Fruit fly (Drosophila melanogaster) Kc167 (cell line): ENCODE results near the gene TAF1B.

ENCODE experiments used
- Myc ChIP-seq: fragments of >200 bp; optimal IDR thresholded peaks from 2 replicates; lab custom pipeline; 2017; ENCODE audit warnings: missing external identifiers
- insv ChIP-seq: fragments of >200 bp; optimal IDR thresholded peaks from 3 replicates; lab custom pipeline; 2018; ENCODE audit warnings: missing external identifiers
- ttk ChIP-seq: sonication (Bioruptor generic); optimal IDR thresholded peaks from 2 replicates; lab custom pipeline; 2017; ENCODE audit warnings: missing external identifiers

DNA sequence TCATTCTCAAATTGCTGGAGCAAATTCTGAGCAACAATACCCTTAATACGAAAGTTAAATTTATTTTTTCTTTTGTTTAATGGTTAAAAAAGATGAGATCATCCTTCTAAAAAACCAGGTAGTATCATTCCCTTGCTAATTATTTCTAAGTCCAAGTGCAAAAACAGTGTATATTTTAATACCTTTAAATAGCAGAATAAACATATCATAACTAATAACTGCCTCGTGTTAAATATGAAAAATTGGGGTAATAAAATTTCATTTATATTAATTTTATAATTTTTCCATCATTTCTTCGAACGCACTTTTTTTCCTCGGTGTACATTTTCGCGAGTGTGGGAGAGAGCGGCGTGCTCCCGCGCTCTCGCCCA, 32.2 kb downstream of the TAF1B start:
- TF ChIP-seq ttk (lab: Kevin White, UChicago) (no peak), Myc (lab: Kevin White, UChicago) (no peak), insv (lab: Kevin White, UChicago) (no peak)
